Fruit fly (Drosophila melanogaster) Kc167 (cell line): Measurements from ENCODE around the gene SmD1.

Experiments
- Myc ChIP-seq: fragments of >200 bp; optimal IDR thresholded peaks from 2 replicates; lab custom pipeline; 2017; ENCODE audit warnings: missing external identifiers
- Sin3A ChIP-seq: fragments of >200 bp; optimal IDR thresholded peaks from 2 replicates; lab custom pipeline; 2018; ENCODE audit warnings: missing external identifiers
- h ChIP-seq: fragments of >200 bp; optimal IDR thresholded peaks from 3 replicates; lab custom pipeline; 2018; ENCODE audit warnings: missing external identifiers
- insv ChIP-seq: fragments of >200 bp; optimal IDR thresholded peaks from 3 replicates; lab custom pipeline; 2018; ENCODE audit warnings: missing external identifiers
- psq ChIP-seq: fragments of >200 bp; optimal IDR thresholded peaks from 2 replicates; lab custom pipeline; 2017; ENCODE audit warnings: missing external identifiers
- ttk ChIP-seq: sonication (Bioruptor generic); optimal IDR thresholded peaks from 2 replicates; lab custom pipeline; 2017; ENCODE audit warnings: missing external identifiers

SmD1 gene

dm6 chr3L:12686125-12686524, 48.3 kb downstream of the SmD1 start:
- TF ChIP-seq ttk (lab: Kevin White, UChicago), result no peak
- TF ChIP-seq Myc (lab: Kevin White, UChicago), result no peak
- no peak for TF ChIP-seq insv
- TF ChIP-seq h, result no peak
- no peak for TF ChIP-seq psq (lab: Kevin White, UChicago)
- no peak for TF ChIP-seq Sin3A (lab: Kevin White, UChicago)

DNA sequence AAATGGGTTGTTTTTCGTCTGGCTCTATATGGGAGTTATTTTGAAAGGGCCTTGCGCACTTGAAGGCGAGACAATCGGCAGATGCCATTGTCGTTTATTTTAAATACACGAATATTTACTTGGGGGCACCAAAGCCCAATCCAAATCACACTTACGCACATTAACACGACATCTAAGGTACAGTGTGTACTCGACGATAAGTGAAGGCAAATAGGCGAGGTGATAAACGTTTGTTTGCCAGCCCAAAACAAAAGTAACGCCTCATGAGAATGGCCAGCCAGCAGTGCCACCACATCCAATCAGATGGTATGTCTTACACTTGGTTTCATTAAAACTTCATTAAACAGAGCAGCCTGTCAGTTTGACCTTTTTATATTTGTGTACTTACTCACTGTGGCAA, 49.7 kb downstream of the SmD1 start:
- TF ChIP-seq Sin3A (lab: Kevin White, UChicago), result no peak
